Worm (Caenorhabditis elegans): ENCODE results near the gene tps-1.

DNA sequence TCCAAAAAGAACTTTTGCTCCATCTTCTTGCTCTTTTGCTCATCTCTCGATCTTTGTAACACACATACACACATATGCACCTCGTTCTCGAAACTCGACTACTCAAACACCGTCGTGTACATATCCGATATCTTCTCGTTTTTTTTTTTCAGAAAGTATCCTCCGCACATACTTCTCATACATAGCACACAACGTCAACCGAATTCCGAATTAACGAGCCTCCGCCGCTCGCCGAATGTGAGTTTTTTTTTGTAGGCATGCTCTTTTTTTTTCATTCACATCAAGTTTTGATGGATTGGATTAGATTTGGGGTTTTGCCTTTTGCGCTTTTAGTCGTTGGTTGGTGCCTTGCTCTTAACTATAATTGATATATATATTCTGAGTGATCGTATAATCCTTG, 44.0 kb upstream of the tps-1 start:
- TF ChIP-seq lin-32 (GFP tag; optimal IDR thresholded peaks at IDR 0.05), result no peak
- no peak for TF ChIP-seq nhr-237 (tag; optimal IDR thresholded peaks at IDR 0.05)
- no peak for TF ChIP-seq lsy-2 (tag; optimal IDR thresholded peaks at IDR 0.05)
- no peak for TF ChIP-seq snpc-4 (tag; optimal IDR thresholded peaks at IDR 0.05)
- TF ChIP-seq ces-1 (GFP tag; optimal IDR thresholded peaks at IDR 0.05), result no peak
- no peak for TF ChIP-seq mab-5 (tag; optimal IDR thresholded peaks at IDR 0.05)
- no peak for TF ChIP-seq sem-2 (GFP tag; optimal IDR thresholded peaks at IDR 0.05)
- no peak for TF ChIP-seq elt-3 (tag; optimal IDR thresholded peaks at IDR 0.05)
- TF ChIP-seq mep-1 (tag; optimal IDR thresholded peaks at IDR 0.05), result no peak
- no peak for TF ChIP-seq nhr-76 (tag; optimal IDR thresholded peaks at IDR 0.05)
- no peak for TF ChIP-seq unc-62 (GFP tag; optimal IDR thresholded peaks at IDR 0.05)
- TF ChIP-seq lin-13 (tag; optimal IDR thresholded peaks at IDR 0.05), result no peak
